Worm (Caenorhabditis elegans) whole organism, early embryonic: ENCODE measurements around the gene Y50E8A.5.
"Not testable (repeated sequence)": the region's sequence is repeated elsewhere in the genome, so short reads cannot be mapped to it uniquely, and the experiment has no call there.

Experiments
- B0310.2 ChIP-seq: sonication (generic microtip); optimal IDR thresholded peaks from 2 replicates; lab custom pipeline; 2016; ENCODE audit warnings: mild to moderate bottlenecking, missing genetic modification characterization, missing compliant biosample characterization
- F13C5.2 ChIP-seq: sonication (generic microtip); optimal IDR thresholded peaks from 2 replicates; lab custom pipeline; 2017; ENCODE audit warnings: mild to moderate bottlenecking, missing genetic modification characterization, inconsistent platforms, missing compliant biosample characterization
- aly-1 ChIP-seq: sonication (generic microtip); optimal IDR thresholded peaks from 2 replicates; lab custom pipeline; 2016; ENCODE audit warnings: missing genetic modification characterization, missing compliant biosample characterization
- ama-1 ChIP-seq: fragments of 150-350 bp; optimal IDR thresholded peaks from 2 replicates; lab custom pipeline; 2014
- ceh-13 ChIP-seq: fragments of 200-800 bp; sonication (Bioruptor generic); optimal IDR thresholded peaks from 2 replicates; lab custom pipeline; 2018; ENCODE audit warnings: mild to moderate bottlenecking, missing genetic modification characterization, missing compliant biosample characterization
- ceh-36 ChIP-seq: sonication (generic microtip); optimal IDR thresholded peaks from 2 replicates; lab custom pipeline; 2016; ENCODE audit warnings: missing genetic modification characterization, inconsistent platforms, missing compliant biosample characterization
- ets-7 ChIP-seq: sonication (generic microtip); optimal IDR thresholded peaks from 2 replicates; lab custom pipeline; 2016; ENCODE audit warnings: missing genotype, missing genetic modification characterization, missing compliant biosample characterization
- flt-1 ChIP-seq: fragments of 200-800 bp; sonication (Bioruptor generic); IDR thresholded peaks from 2 replicates; pipeline ENCODE4 v1.3.6; 2022; ENCODE audit warnings: missing genetic modification characterization, missing compliant biosample characterization
- hmbx-1 ChIP-seq: sonication (generic microtip); optimal IDR thresholded peaks from 2 replicates; lab custom pipeline; 2016; ENCODE audit warnings: mild to moderate bottlenecking, missing genetic modification characterization, missing compliant biosample characterization
- hmg-4 ChIP-seq: fragments of 200-800 bp; sonication (Bioruptor generic); optimal IDR thresholded peaks from 2 replicates; lab custom pipeline; 2018; ENCODE audit warnings: mild to moderate bottlenecking, missing genetic modification characterization, missing compliant biosample characterization
- hnd-1 ChIP-seq: sonication (generic microtip); optimal IDR thresholded peaks from 2 replicates; lab custom pipeline; 2016; ENCODE audit warnings: missing genetic modification characterization, missing compliant biosample characterization
- pes-1 ChIP-seq: fragments of 200-800 bp; sonication (Bioruptor generic); IDR thresholded peaks from 2 replicates; pipeline ENCODE4 v1.3.6; 2022; ENCODE audit warnings: missing genetic modification reagents, missing genetic modification characterization, missing compliant biosample characterization
- scrt-1 ChIP-seq: fragments of 200-800 bp; sonication (Bioruptor generic); IDR thresholded peaks from 2 replicates; pipeline ENCODE4 v1.3.6; 2022; ENCODE audit warnings: missing genetic modification characterization, missing compliant biosample characterization
- sea-1 ChIP-seq: fragments of 200-800 bp; sonication (Bioruptor generic); conservative IDR thresholded peaks from 2 replicates; pipeline ENCODE4 v1.3.6; 2022; ENCODE audit warnings: missing genetic modification characterization, missing compliant biosample characterization
- tbx-11 ChIP-seq: fragments of 200-800 bp; sonication (Bioruptor generic); IDR thresholded peaks from 2 replicates; pipeline ENCODE4 v1.3.6; 2022; ENCODE audit warnings: missing genetic modification characterization, missing compliant biosample characterization
- tbx-37 ChIP-seq: fragments of 200-800 bp; sonication (Bioruptor generic); conservative IDR thresholded peaks from 2 replicates; pipeline ENCODE4 v1.3.6; 2022; ENCODE audit warnings: missing genetic modification reagents, missing genetic modification characterization, missing compliant biosample characterization
- tra-4 ChIP-seq: sonication (generic microtip); optimal IDR thresholded peaks from 2 replicates; lab custom pipeline; 2017; ENCODE audit warnings: missing genetic modification characterization, missing compliant biosample characterization

Y50E8A.5 gene

DNA sequence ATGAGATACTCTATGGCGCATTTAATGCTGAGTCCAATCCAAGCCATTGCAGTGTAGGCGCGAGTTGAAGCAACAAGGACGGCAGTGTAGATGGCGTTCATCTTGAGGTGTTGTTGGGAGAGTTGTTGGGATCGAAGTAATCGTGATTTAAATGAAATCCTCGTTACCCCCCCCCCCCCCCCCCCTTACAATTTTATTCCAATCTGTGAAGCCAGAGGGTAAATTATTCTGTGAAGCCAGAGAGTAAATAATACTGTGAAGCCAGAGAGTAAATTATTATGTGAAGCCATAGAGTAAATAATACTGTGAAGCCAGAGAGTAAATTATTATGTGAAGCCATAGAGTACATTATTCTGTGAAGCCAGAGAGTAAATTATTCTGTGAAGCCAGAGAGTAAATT lies 13.6 kb upstream of the Y50E8A.5 start, which contains the start of gene nspa-10:
nspa-10 (minus strand) TSS at position 101 of the 400 bp plus-strand sequence.
- not testable (repeated sequence) for TF ChIP-seq F13C5.2 (tag; lab: Kevin White, UChicago); sea-1 (GFP tag; lab: Robert Waterston, UW); aly-1 (tag; lab: Kevin White, UChicago)

DNA sequence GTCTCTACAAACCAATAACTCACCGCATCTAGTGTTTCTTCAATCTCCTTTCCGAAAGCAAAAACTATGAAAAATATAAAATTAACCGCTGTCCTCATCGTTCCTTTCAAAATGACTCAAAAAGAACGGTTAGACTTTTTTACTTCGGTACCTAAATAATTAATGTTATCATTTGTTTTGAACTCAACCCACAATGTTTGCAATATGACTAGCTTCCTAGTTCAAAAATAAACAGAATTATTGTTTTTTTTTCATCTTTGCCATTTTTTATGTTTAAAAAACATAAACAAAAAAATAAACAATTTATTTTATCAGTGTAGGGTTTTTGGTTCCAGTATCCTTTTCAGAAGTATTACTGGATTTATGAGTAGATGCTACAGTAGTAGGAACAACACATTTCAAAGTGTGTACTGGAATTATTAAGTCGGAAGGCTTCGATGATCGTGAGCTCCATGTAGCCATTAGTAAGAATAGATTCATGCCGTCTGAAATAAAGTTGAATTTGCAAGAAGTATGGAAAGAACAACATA lies 11.9 kb upstream of the Y50E8A.5 start, which contains the start of the genes lipl-8 and Y50E8A.22:
lipl-8 (minus strand) TSS at position 101 of the 530 bp plus-strand sequence.
Y50E8A.22 (minus strand) TSS at position 480 of the 530 bp plus-strand sequence.
- TF ChIP-seq ama-1 (no peak), flt-1 (GFP tag; lab: Robert Waterston, UW) (no peak), ets-7 (tag; lab: Kevin White, UChicago) (no peak), ceh-36 (no peak), B0310.2 (tag; lab: Kevin White, UChicago) (no peak), pes-1 (GFP tag; lab: Robert Waterston, UW) (no peak), ceh-13 (no peak), scrt-1 (GFP tag; lab: Robert Waterston, UW) (no peak), sea-1 (GFP tag; lab: Robert Waterston, UW) (no peak)

DNA sequence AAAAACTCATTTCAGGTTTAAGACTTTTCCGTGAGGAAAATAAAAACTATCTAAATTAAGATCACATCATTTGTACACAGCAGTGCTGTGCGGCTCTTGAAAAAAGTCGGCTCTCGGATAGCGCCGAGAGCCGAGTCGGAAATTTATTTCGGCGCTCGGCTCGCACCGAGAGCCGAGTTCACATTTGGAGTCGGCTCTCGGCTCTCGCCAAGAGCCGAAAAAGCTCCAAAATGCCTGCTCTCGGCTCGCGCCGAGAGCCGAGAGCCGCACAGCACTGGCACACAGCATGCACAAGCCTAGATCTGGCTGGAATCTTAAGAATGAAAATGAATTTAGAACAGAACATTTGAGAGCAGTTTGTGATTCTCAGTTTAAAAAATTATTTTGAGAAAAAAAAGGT lies 10.2 kb upstream of the Y50E8A.5 start:
- TF ChIP-seq ama-1 (no peak), tra-4 (tag; lab: Kevin White, UChicago) (no peak), hmg-4 (GFP tag; lab: Kevin White, UChicago) (no peak), tbx-11 (GFP tag; lab: Robert Waterston, UW) (no peak), flt-1 (GFP tag; lab: Robert Waterston, UW) (no peak), ceh-13 (no peak), ceh-36 (no peak), hmbx-1 (tag; lab: Kevin White, UChicago) (no peak), pes-1 (GFP tag; lab: Robert Waterston, UW) (no peak), B0310.2 (tag; lab: Kevin White, UChicago) (no peak), tbx-37 (GFP tag; lab: Robert Waterston, UW) (no peak)

DNA sequence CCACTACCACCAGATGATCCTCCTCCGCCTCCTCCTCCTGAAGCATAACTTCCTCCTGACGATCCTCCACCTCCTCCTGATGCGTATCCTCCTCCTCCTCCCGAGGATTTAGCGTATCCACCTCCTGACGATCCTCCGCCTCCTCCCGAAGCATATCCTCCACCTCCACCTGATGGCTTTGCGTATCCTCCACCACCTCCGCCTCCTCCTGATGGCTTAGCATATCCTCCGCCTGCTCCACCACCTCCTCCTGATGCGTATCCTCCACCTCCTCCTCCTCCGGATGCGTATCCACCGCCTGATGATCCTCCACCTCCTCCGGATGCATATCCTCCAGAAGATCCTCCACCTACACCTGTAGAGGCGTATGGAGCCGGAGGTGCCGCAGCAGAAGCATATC lies 8.1 kb upstream of the Y50E8A.5 start:
- TF ChIP-seq ceh-36 = no peak
- no peak for TF ChIP-seq ceh-13
- no peak for TF ChIP-seq B0310.2 (tag; lab: Kevin White, UChicago)
- no peak for TF ChIP-seq flt-1 (GFP tag; lab: Robert Waterston, UW)
- no peak for TF ChIP-seq tbx-37 (GFP tag; lab: Robert Waterston, UW)
- no peak for TF ChIP-seq aly-1 (tag; lab: Kevin White, UChicago)
- no peak for TF ChIP-seq hmbx-1 (tag; lab: Kevin White, UChicago)

DNA sequence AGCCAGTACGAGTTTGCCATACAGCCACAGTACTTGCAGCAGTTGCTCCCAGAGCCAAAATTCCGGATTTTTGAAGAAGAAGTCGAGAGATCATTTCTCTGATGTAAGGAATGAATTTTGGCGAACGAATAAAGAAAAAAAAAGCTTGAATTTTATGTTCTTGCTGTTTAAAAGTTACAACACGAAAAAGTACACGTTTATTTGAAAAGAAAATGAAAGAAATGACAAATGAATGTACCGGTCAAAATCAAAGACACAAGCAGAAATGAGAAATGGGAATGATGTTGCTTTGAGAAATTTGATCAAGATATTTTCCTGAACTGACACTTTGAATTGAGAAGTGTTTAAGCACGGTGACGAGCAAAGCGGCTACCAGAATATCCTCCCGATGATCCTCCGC lies 4.5 kb upstream of the Y50E8A.5 start, which contains the start of gene Y50E8A.6:
Y50E8A.6 (minus strand) TSS at position 101 of the 400 bp plus-strand sequence.
- no peak for TF ChIP-seq hnd-1 (tag; lab: Kevin White, UChicago)
- no peak for TF ChIP-seq tra-4 (tag; lab: Kevin White, UChicago)
- no peak for TF ChIP-seq tbx-37 (GFP tag; lab: Robert Waterston, UW)
- no peak for TF ChIP-seq ceh-36
- no peak for TF ChIP-seq sea-1 (GFP tag; lab: Robert Waterston, UW)
- TF ChIP-seq hmg-4 (GFP tag; lab: Kevin White, UChicago) = no peak

DNA sequence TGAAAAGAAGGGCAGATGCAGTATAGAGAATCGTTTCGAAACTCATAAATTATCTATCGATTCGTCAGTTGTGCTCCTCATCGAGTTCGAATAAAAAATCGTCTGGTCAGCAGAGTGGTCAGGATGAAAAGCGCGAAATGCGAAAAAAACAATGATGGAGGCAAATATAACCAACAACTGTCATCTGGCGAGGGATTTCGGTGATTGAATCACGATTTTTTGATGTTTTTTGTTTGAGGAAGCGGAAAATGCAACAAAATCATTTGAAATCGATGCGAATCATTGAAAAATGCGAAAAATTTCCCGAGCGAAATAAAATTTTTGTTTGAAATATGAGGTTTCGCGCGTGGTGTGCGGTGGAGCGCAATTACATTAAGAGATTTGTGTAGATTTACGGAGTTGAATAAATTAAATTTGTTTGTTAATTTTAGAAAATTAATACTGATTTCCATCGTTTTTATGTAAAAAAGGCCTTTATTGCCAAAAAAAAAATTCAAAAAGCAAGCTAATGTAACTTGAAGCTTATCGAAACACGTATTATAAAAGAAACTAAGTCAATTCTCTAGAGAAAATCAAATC lies 2.5 kb downstream of the Y50E8A.5 start, which contains the start of gene unc-61:
unc-61 (minus strand) TSS at position 51 of the 579 bp plus-strand sequence.
- no peak for TF ChIP-seq ceh-13

DNA sequence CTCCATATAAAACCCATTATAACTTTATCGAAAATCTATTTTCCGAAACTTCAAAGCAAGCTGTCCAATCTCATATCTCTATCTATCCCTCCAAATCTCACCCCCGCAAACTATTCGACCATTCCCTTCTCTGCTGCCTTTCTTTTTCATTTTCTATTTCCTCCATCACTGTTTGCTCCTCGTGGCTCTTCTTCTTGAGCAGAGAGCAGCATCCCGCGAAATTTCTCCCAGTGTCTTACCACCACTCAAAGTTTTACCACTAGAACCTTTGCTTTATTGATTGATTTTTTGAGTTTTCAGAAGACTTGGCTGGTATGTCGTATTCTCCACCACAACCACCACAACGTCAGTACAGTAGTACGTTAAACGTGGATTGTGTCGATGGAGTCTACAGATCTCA lies 7.4 kb downstream of the Y50E8A.5 start, which contains the start of gene oig-3:
oig-3 (plus strand) TSS at position 301 of the 400 bp plus-strand sequence.
- TF ChIP-seq ets-7 (tag; lab: Kevin White, UChicago) = no peak
- no peak for TF ChIP-seq ceh-13
- no peak for TF ChIP-seq sea-1 (GFP tag; lab: Robert Waterston, UW)
- no peak for TF ChIP-seq aly-1 (tag; lab: Kevin White, UChicago)
- TF ChIP-seq hmbx-1 (tag; lab: Kevin White, UChicago) = no peak

DNA sequence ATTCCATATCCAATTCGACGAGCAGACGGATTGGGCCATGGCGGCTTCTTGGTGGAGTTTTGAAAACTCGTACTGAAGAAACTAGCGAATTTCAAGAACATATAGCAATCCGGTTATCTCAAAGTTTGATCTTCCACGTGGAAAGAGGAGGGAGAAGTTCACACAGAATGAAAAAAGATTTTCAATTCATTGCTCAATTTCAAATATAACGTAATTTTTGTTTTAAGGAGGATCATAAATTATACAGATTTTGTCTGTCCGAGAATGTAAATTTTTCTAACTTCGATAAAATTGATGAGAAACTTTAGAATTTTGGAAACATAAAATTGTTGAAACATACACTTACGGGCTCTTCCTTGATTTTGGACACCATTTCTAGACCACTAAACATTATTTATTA lies 8.0 kb downstream of the Y50E8A.5 start, which contains the start of gene Y50E8A.2:
Y50E8A.2 (minus strand) TSS at position 101 of the 400 bp plus-strand sequence.
- TF ChIP-seq pes-1 (GFP tag; lab: Robert Waterston, UW) = no peak
- no peak for TF ChIP-seq aly-1 (tag; lab: Kevin White, UChicago)
- no peak for TF ChIP-seq B0310.2 (tag; lab: Kevin White, UChicago)
- TF ChIP-seq flt-1 (GFP tag; lab: Robert Waterston, UW) = no peak
- no peak for TF ChIP-seq ets-7 (tag; lab: Kevin White, UChicago)
- no peak for TF ChIP-seq sea-1 (GFP tag; lab: Robert Waterston, UW)
- TF ChIP-seq F13C5.2 (tag; lab: Kevin White, UChicago) = no peak
- TF ChIP-seq ceh-36 = no peak
- no peak for TF ChIP-seq hmg-4 (GFP tag; lab: Kevin White, UChicago)
- no peak for TF ChIP-seq hmbx-1 (tag; lab: Kevin White, UChicago)
- no peak for TF ChIP-seq scrt-1 (GFP tag; lab: Robert Waterston, UW)
- TF ChIP-seq hnd-1 (tag; lab: Kevin White, UChicago) = no peak
